Fruit fly (Drosophila melanogaster) whole organism, embryonic: ENCODE measurements around the gene EloB.

Experiments
- Ada2b ChIP-seq: fragments of 200-800 bp; sonication (Bioruptor generic); IDR thresholded peaks from 2 replicates; pipeline ENCODE4 v1.3.6; 2022; ENCODE audit warnings: missing biosample characterization, missing genetic modification characterization
- Bdp1 ChIP-seq: fragments of 200-800 bp; sonication (Bioruptor generic); optimal IDR thresholded peaks from 3 replicates; lab custom pipeline; 2016; ENCODE audit warnings: missing biosample characterization, missing genetic modification characterization
- CG10366 ChIP-seq: fragments of 200-800 bp; sonication (Bioruptor generic); IDR thresholded peaks from 2 replicates; pipeline ENCODE4 v1.3.6; 2022; ENCODE audit warnings: missing biosample characterization, missing genetic modification characterization
- CG10543 ChIP-seq: fragments of 200-800 bp; sonication (Bioruptor generic); optimal IDR thresholded peaks from 3 replicates; lab custom pipeline; 2017; ENCODE audit warnings: missing biosample characterization, mild to moderate bottlenecking, missing genetic modification characterization, moderate library complexity
- CG10565 ChIP-seq: fragments of 200-800 bp; sonication (Bioruptor generic); optimal IDR thresholded peaks from 3 replicates; lab custom pipeline; 2016; ENCODE audit warnings: missing biosample characterization, mild to moderate bottlenecking, missing genetic modification characterization
- CG11504 ChIP-seq: fragments of 200-800 bp; sonication (Bioruptor generic); optimal IDR thresholded peaks from 3 replicates; lab custom pipeline; 2019; ENCODE audit warnings: missing biosample characterization, mild to moderate bottlenecking, missing genetic modification characterization, moderate library complexity
- CG1233 ChIP-seq: fragments of 200-800 bp; sonication (Bioruptor generic); optimal IDR thresholded peaks from 4 replicates; lab custom pipeline; 2018; ENCODE audit warnings: missing biosample characterization, mild to moderate bottlenecking, missing genetic modification characterization
- CG12659 ChIP-seq: fragments of 200-800 bp; sonication (Bioruptor generic); optimal IDR thresholded peaks from 3 replicates; lab custom pipeline; 2017; ENCODE audit warnings: mild to moderate bottlenecking, missing biosample characterization, missing genetic modification reagents, missing genetic modification characterization
- CG13123 ChIP-seq: fragments of 200-800 bp; sonication (Bioruptor generic); optimal IDR thresholded peaks from 2 replicates; lab custom pipeline; 2016; ENCODE audit warnings: missing biosample characterization, missing genetic modification characterization
- CG13287 ChIP-seq: fragments of 200-800 bp; sonication (Bioruptor generic); IDR thresholded peaks from 2 replicates; pipeline ENCODE4 v1.3.6; 2022; ENCODE audit warnings: missing biosample characterization, missing genetic modification characterization; ENCODE audit not compliant: partially characterized antibody
- CG13894 ChIP-seq: fragments of 200-800 bp; sonication (Bioruptor generic); optimal IDR thresholded peaks from 3 replicates; lab custom pipeline; 2018; ENCODE audit warnings: missing biosample characterization, mild to moderate bottlenecking, missing genetic modification characterization, moderate library complexity
- CG16815 ChIP-seq: fragments of 200-800 bp; sonication (Bioruptor generic); optimal IDR thresholded peaks from 3 replicates; lab custom pipeline; 2017; ENCODE audit warnings: missing biosample characterization, mild to moderate bottlenecking, missing genetic modification characterization
- CG17328 ChIP-seq: fragments of 200-800 bp; sonication (Bioruptor generic); IDR thresholded peaks from 2 replicates; pipeline ENCODE4 v1.3.6; 2022; ENCODE audit warnings: missing biosample characterization, missing genetic modification characterization
- CG18011 ChIP-seq: fragments of 200-800 bp; sonication (Bioruptor generic); optimal IDR thresholded peaks from 2 replicates; lab custom pipeline; 2017; ENCODE audit warnings: missing biosample characterization, missing genetic modification characterization, mild to moderate bottlenecking, moderate library complexity, missing genotype
- CG31388 ChIP-seq: fragments of 200-800 bp; sonication (Bioruptor generic); optimal IDR thresholded peaks from 2 replicates; lab custom pipeline; 2016; ENCODE audit warnings: missing biosample characterization, missing genetic modification characterization
- CG32532 ChIP-seq: fragments of 200-800 bp; sonication (Bioruptor generic); IDR thresholded peaks from 2 replicates; pipeline ENCODE4 v1.3.6; 2022; ENCODE audit warnings: missing biosample characterization, missing genetic modification characterization
- CG33557 ChIP-seq: fragments of 200-800 bp; sonication (Bioruptor generic); optimal IDR thresholded peaks from 2 replicates; lab custom pipeline; 2019; ENCODE audit warnings: missing biosample characterization, mild to moderate bottlenecking, missing genetic modification characterization, moderate library complexity
- CG4404 ChIP-seq: fragments of 200-800 bp; sonication (Bioruptor generic); IDR thresholded peaks from 2 replicates; pipeline ENCODE4 v1.3.6; 2022; ENCODE audit warnings: missing biosample characterization, missing genetic modification characterization
- CG4854 ChIP-seq: fragments of 200-800 bp; sonication (Bioruptor generic); optimal IDR thresholded peaks from 2 replicates; lab custom pipeline; 2016; ENCODE audit warnings: missing biosample characterization, missing genetic modification characterization, inconsistent platforms
- CG6813 ChIP-seq: fragments of 200-800 bp; sonication (Bioruptor generic); optimal IDR thresholded peaks from 2 replicates; lab custom pipeline; 2017; ENCODE audit warnings: missing biosample characterization, missing genetic modification characterization, mild to moderate bottlenecking, moderate library complexity, missing genetic modification reagents
- CG9817 ChIP-seq: fragments of 200-800 bp; sonication (Bioruptor generic); optimal IDR thresholded peaks from 2 replicates; lab custom pipeline; 2018; ENCODE audit warnings: missing biosample characterization, mild to moderate bottlenecking, missing genetic modification characterization, moderate library complexity
- HLH3B ChIP-seq: fragments of 200-800 bp; sonication (Bioruptor generic); IDR thresholded peaks from 2 replicates; pipeline ENCODE4 v1.3.6; 2022; ENCODE audit warnings: missing biosample characterization, missing genetic modification characterization
- HmgZ ChIP-seq: fragments of 200-800 bp; sonication (Bioruptor generic); optimal IDR thresholded peaks from 2 replicates; lab custom pipeline; 2018; ENCODE audit warnings: missing biosample characterization, mild to moderate bottlenecking, missing genetic modification characterization
- Hr78 ChIP-seq, 2 experiments: fragments of 200-800 bp in 1 of 2; fragments of >200 bp in 1 of 2; sonication (Bioruptor generic) in 1 of 2; optimal IDR thresholded peaks; 2 replicates each; lab custom pipeline; 2017 to 2019; ENCODE audit warnings: missing biosample characterization in 2 of 2, missing genetic modification characterization in 2 of 2, mild to moderate bottlenecking in 1 of 2, moderate library complexity in 1 of 2
- Lim3 ChIP-seq: fragments of 200-800 bp; sonication (Bioruptor generic); IDR thresholded peaks from 2 replicates; pipeline ENCODE4 v1.3.6; 2022; ENCODE audit warnings: missing biosample characterization, missing genetic modification characterization
- NC2β ChIP-seq: fragments of 200-800 bp; sonication (Bioruptor generic); optimal IDR thresholded peaks from 2 replicates; lab custom pipeline; 2016; ENCODE audit warnings: missing biosample characterization, missing genetic modification characterization
- Poxn ChIP-seq: fragments of 200-800 bp; sonication (Bioruptor generic); IDR thresholded peaks from 2 replicates; pipeline ENCODE4 v1.3.6; 2022; ENCODE audit warnings: missing biosample characterization, missing genetic modification characterization
- Ptx1 ChIP-seq: fragments of 200-800 bp; sonication (Bioruptor generic); IDR thresholded peaks from 2 replicates; pipeline ENCODE4 v1.3.6; 2022; ENCODE audit warnings: missing biosample characterization, missing genetic modification characterization
- Rfx ChIP-seq: fragments of 200-800 bp; sonication (Bioruptor generic); IDR thresholded peaks from 2 replicates; pipeline ENCODE4 v1.3.6; 2022; ENCODE audit warnings: missing biosample characterization, missing genetic modification characterization
- Sox100B ChIP-seq: fragments of 200-800 bp; sonication (Bioruptor generic); optimal IDR thresholded peaks from 3 replicates; lab custom pipeline; 2018; ENCODE audit warnings: missing biosample characterization, mild to moderate bottlenecking, missing genetic modification characterization
- Stat92E ChIP-seq, 3 experiments: fragments of >200 bp in 2 of 3; fragments of 200-800 bp in 1 of 3; sonication (Bioruptor generic) in 1 of 3; optimal IDR thresholded peaks; 2 replicates each; lab custom pipeline; 2017 to 2019; ENCODE audit warnings: missing biosample characterization in 3 of 3, missing genetic modification characterization in 3 of 3, mild to moderate bottlenecking in 1 of 3, moderate library complexity in 1 of 3
- Xbp1 ChIP-seq: fragments of 200-800 bp; sonication (Bioruptor generic); optimal IDR thresholded peaks from 3 replicates; lab custom pipeline; 2016; ENCODE audit warnings: missing biosample characterization, mild to moderate bottlenecking, missing genetic modification characterization
- da ChIP-seq: fragments of 200-800 bp; sonication (Bioruptor generic); optimal IDR thresholded peaks from 2 replicates; lab custom pipeline; 2016; ENCODE audit warnings: missing biosample characterization, missing genetic modification characterization
- esg ChIP-seq: fragments of 200-800 bp; sonication (Bioruptor generic); conservative IDR thresholded peaks from 2 replicates; pipeline ENCODE4 v1.3.6; 2022; ENCODE audit warnings: missing biosample characterization, missing genetic modification characterization
- gcm2 ChIP-seq: fragments of 200-800 bp; sonication (Bioruptor generic); optimal IDR thresholded peaks from 2 replicates; lab custom pipeline; 2016; ENCODE audit warnings: missing biosample characterization, missing genetic modification characterization
- ham ChIP-seq: fragments of 200-800 bp; sonication (Bioruptor generic); IDR thresholded peaks from 2 replicates; pipeline ENCODE4 v1.3.6; 2022; ENCODE audit warnings: missing biosample characterization, missing genetic modification characterization
- ind ChIP-seq: fragments of 200-800 bp; sonication (Bioruptor generic); optimal IDR thresholded peaks from 3 replicates; lab custom pipeline; 2016; ENCODE audit warnings: missing biosample characterization, missing genetic modification characterization
- inv ChIP-seq: fragments of 200-800 bp; sonication (Bioruptor generic); IDR thresholded peaks from 2 replicates; pipeline ENCODE4 v1.3.6; 2022; ENCODE audit warnings: missing biosample characterization, missing genetic modification characterization; ENCODE audit not compliant: partially characterized antibody
- mirr ChIP-seq: fragments of 200-800 bp; sonication (Bioruptor generic); optimal IDR thresholded peaks from 3 replicates; lab custom pipeline; 2018; ENCODE audit warnings: missing biosample characterization, mild to moderate bottlenecking, missing genetic modification characterization
- mld ChIP-seq: fragments of 200-800 bp; sonication (Bioruptor generic); IDR thresholded peaks from 3 replicates; pipeline ENCODE4 v1.3.6; 2022; ENCODE audit warnings: missing biosample characterization, missing genetic modification characterization; ENCODE audit not compliant: partially characterized antibody
- nmo ChIP-seq: fragments of 200-800 bp; sonication (Bioruptor generic); optimal IDR thresholded peaks from 2 replicates; lab custom pipeline; 2018; ENCODE audit warnings: missing biosample characterization, mild to moderate bottlenecking, missing genetic modification characterization, moderate library complexity
- p53 ChIP-seq: fragments of 200-800 bp; sonication (Bioruptor generic); optimal IDR thresholded peaks from 2 replicates; lab custom pipeline; 2016; ENCODE audit warnings: missing biosample characterization, missing genetic modification characterization
- salm ChIP-seq: fragments of 200-800 bp; sonication (Bioruptor generic); optimal IDR thresholded peaks from 2 replicates; lab custom pipeline; 2018; ENCODE audit warnings: missing biosample characterization, mild to moderate bottlenecking, missing genetic modification characterization
- schlank ChIP-seq: fragments of 200-800 bp; sonication (Bioruptor generic); optimal IDR thresholded peaks from 2 replicates; lab custom pipeline; 2018; ENCODE audit warnings: missing biosample characterization, mild to moderate bottlenecking, missing genetic modification characterization
- slou ChIP-seq: fragments of 200-800 bp; sonication (Bioruptor generic); optimal IDR thresholded peaks from 3 replicates; lab custom pipeline; 2016; ENCODE audit warnings: missing biosample characterization, missing genetic modification characterization
- sna ChIP-seq: fragments of 200-800 bp; sonication (Bioruptor generic); IDR thresholded peaks from 2 replicates; pipeline ENCODE4 v1.3.6; 2022; ENCODE audit warnings: missing biosample characterization, missing genetic modification characterization; ENCODE audit not compliant: partially characterized antibody
- sob ChIP-seq: fragments of 200-800 bp; sonication (Bioruptor generic); IDR thresholded peaks from 2 replicates; pipeline ENCODE4 v1.3.6; 2022; ENCODE audit warnings: missing biosample characterization, missing genetic modification characterization
- sr ChIP-seq: fragments of 200-800 bp; sonication (Bioruptor generic); IDR thresholded peaks from 3 replicates; pipeline ENCODE4 v1.3.6; 2022; ENCODE audit warnings: missing biosample characterization, missing genetic modification characterization
- vfl ChIP-seq: fragments of 200-800 bp; sonication (Bioruptor generic); optimal IDR thresholded peaks from 2 replicates; lab custom pipeline; 2016; ENCODE audit warnings: missing biosample characterization, missing genetic modification characterization
- wdn ChIP-seq: fragments of 200-800 bp; sonication (Bioruptor generic); IDR thresholded peaks from 2 replicates; pipeline ENCODE4 v1.3.6; 2022; ENCODE audit warnings: missing biosample characterization, missing genetic modification characterization

Gene EloB

dm6 chr3R:20579816-20580215 lies at the start of gene EloB, which contains the start of gene Srp14 (continued):
- peak; percentile 87 for TF ChIP-seq sob (GFP tag; lab: Robert Waterston, UW)
- peak; percentile 98 for TF ChIP-seq sna
- no peak for TF ChIP-seq CG10565
- TF ChIP-seq Xbp1 = peak; percentile 88
- TF ChIP-seq NC2β = peak; percentile 86
- TF ChIP-seq CG4854 (GFP tag; lab: Kevin White, UChicago) = peak; percentile 67
- TF ChIP-seq esg (GFP tag; lab: Robert Waterston, UW) = peak; percentile 55
- TF ChIP-seq CG12659 = peak; percentile 90
- peak; percentile 63 for TF ChIP-seq HLH3B (GFP tag; lab: Robert Waterston, UW)
- TF ChIP-seq Poxn (GFP tag; lab: Robert Waterston, UW) = no peak
- peak; percentile 68 for TF ChIP-seq CG33557 (GFP tag; lab: Kevin White, UChicago)
- TF ChIP-seq Bdp1 (GFP tag; lab: Kevin White, UChicago) = peak; percentile 74
- peak; percentile 73 for TF ChIP-seq slou
- no peak for TF ChIP-seq ham
- peak; percentile 98 for TF ChIP-seq CG13287 (GFP tag; lab: Robert Waterston, UW)
- peak; percentile 75 for TF ChIP-seq CG4404 (GFP tag; lab: Robert Waterston, UW)
- TF ChIP-seq da (GFP tag; lab: Kevin White, UChicago) = peak; percentile 31
- peak; percentile 74 for TF ChIP-seq CG1233 (GFP tag; lab: Kevin White, UChicago)
- peak; percentile 89 for TF ChIP-seq nmo
- peak in 1 of 2 experiments; percentile 87 for TF ChIP-seq Hr78 (GFP tag; optimal IDR thresholded peaks at IDR 0.05; lab: Kevin White, UChicago)
- peak; percentile 66 for TF ChIP-seq CG10366 (GFP tag; lab: Robert Waterston, UW)
- peak; percentile 80 for TF ChIP-seq CG17328 (GFP tag; lab: Robert Waterston, UW)
- peak; percentile 46 for TF ChIP-seq CG31388
- TF ChIP-seq Lim3 (GFP tag; lab: Robert Waterston, UW) = no peak
- peak; percentile 47 for TF ChIP-seq schlank (tag; lab: Kevin White, UChicago)
- TF ChIP-seq Ptx1 (GFP tag; lab: Robert Waterston, UW) = peak; percentile 80
- TF ChIP-seq Rfx (GFP tag; lab: Robert Waterston, UW) = peak; percentile 92
- no peak for TF ChIP-seq gcm2 (GFP tag; lab: Kevin White, UChicago)
- peak; percentile 92 for TF ChIP-seq mld (GFP tag; lab: Robert Waterston, UW)
- peak; percentile 59 for TF ChIP-seq CG13123 (GFP tag; lab: Kevin White, UChicago)
- TF ChIP-seq CG32532 (GFP tag; lab: Robert Waterston, UW) = peak; percentile 89
- peak; percentile 51 for TF ChIP-seq mirr
- no peak for TF ChIP-seq CG13894 (tag; lab: Kevin White, UChicago)
- TF ChIP-seq wdn = peak; percentile 59; the same call in 1 of the 2 replicates
- peak; percentile 90 for TF ChIP-seq HmgZ (tag; lab: Kevin White, UChicago)
- peak; percentile 73 for TF ChIP-seq CG10543 (GFP tag; lab: Kevin White, UChicago)
- peak; percentile 81 for TF ChIP-seq ind (GFP tag; lab: Kevin White, UChicago)
- 0 out of 3 replicates have a peak, but pooled peaks have one; percentile 23 for TF ChIP-seq sr (GFP tag; lab: Robert Waterston, UW)
- TF ChIP-seq Stat92E (GFP tag; optimal IDR thresholded peaks at IDR 0.05; lab: Kevin White, UChicago) = peak in 1 of 3 experiments; percentile 92
- TF ChIP-seq vfl = peak; percentile 90
- peak; percentile 76 for TF ChIP-seq salm (tag; lab: Kevin White, UChicago)
- peak; percentile 46 for TF ChIP-seq CG16815 (GFP tag; lab: Kevin White, UChicago)
- TF ChIP-seq Sox100B = no peak
- peak; percentile 86 for TF ChIP-seq CG9817 (tag; lab: Kevin White, UChicago)
- TF ChIP-seq inv (GFP tag; lab: Robert Waterston, UW) = peak; percentile 97
- TF ChIP-seq CG6813 (GFP tag; lab: Kevin White, UChicago) = peak; percentile 33
- TF ChIP-seq p53 = peak; percentile 56
- peak; percentile 66 for TF ChIP-seq CG18011 (GFP tag; lab: Kevin White, UChicago)
- peak; percentile 72 for TF ChIP-seq Ada2b (GFP tag; lab: Robert Waterston, UW)
- TF ChIP-seq CG11504 (tag; lab: Kevin White, UChicago) = no peak
